Worm (Caenorhabditis elegans) whole organism, L3 larva: ENCODE results near the gene fic-1.

Experiments used
- R02D3.7 ChIP-seq: fragments of 150-350 bp; optimal IDR thresholded peaks from 2 replicates; lab custom pipeline; 2014; ENCODE audit warnings: missing biosample characterization, missing genetic modification characterization
- ZK546.5 ChIP-seq: sonication (generic microtip); optimal IDR thresholded peaks from 2 replicates; lab custom pipeline; 2017; ENCODE audit warnings: missing biosample characterization, missing genetic modification characterization
- aly-2 ChIP-seq: fragments of 150-350 bp; optimal IDR thresholded peaks from 2 replicates; lab custom pipeline; 2014; ENCODE audit warnings: missing biosample characterization, missing genetic modification characterization
- ama-1 ChIP-seq: fragments of 150-350 bp; optimal IDR thresholded peaks from 2 replicates; lab custom pipeline; 2018
- ceh-16 ChIP-seq: sonication (generic microtip); optimal IDR thresholded peaks from 2 replicates; lab custom pipeline; 2017; ENCODE audit warnings: missing biosample characterization, missing genetic modification characterization
- ceh-28 ChIP-seq: fragments of 150-350 bp; optimal IDR thresholded peaks from 2 replicates; lab custom pipeline; 2014; ENCODE audit warnings: missing biosample characterization, missing genetic modification reagents, missing genetic modification characterization
- ceh-82 ChIP-seq: fragments of 150-350 bp; optimal IDR thresholded peaks from 2 replicates; lab custom pipeline; 2014; ENCODE audit warnings: missing biosample characterization, missing genetic modification characterization
- ceh-9 ChIP-seq: sonication (generic microtip); optimal IDR thresholded peaks from 2 replicates; lab custom pipeline; 2018; ENCODE audit warnings: missing biosample characterization, missing genetic modification characterization
- daf-12 ChIP-seq: fragments of 150-350 bp; optimal IDR thresholded peaks from 2 replicates; lab custom pipeline; 2014; ENCODE audit warnings: missing biosample characterization, missing genetic modification reagents, missing genetic modification characterization
- egl-27 ChIP-seq: sonication (generic microtip); optimal IDR thresholded peaks from 4 replicates; lab custom pipeline; 2017; ENCODE audit warnings: missing biosample characterization, missing genetic modification reagents, missing genetic modification characterization
- egl-5 ChIP-seq: fragments of 150-350 bp; optimal IDR thresholded peaks from 2 replicates; lab custom pipeline; 2017; ENCODE audit warnings: missing biosample characterization, missing genetic modification reagents, missing genetic modification characterization, inconsistent platforms
- elt-1 ChIP-seq: fragments of 150-350 bp; optimal IDR thresholded peaks from 2 replicates; lab custom pipeline; 2014; ENCODE audit warnings: missing biosample characterization, missing genetic modification characterization
- elt-2 ChIP-seq: sonication (generic microtip); optimal IDR thresholded peaks from 2 replicates; lab custom pipeline; 2016; ENCODE audit warnings: missing genetic modification reagents, mild to moderate bottlenecking, missing genetic modification characterization, missing compliant biosample characterization
- elt-3 ChIP-seq, 3 experiments: fragments of 150-350 bp in 1 of 3; sonication (generic microtip) in 2 of 3; optimal IDR thresholded peaks; 2 replicates in 2 of 3; 4 replicates in 1 of 3; lab custom pipeline; 2014 to 2017; ENCODE audit warnings: missing biosample characterization in 3 of 3, missing genetic modification characterization in 3 of 3
- eor-1 ChIP-seq, 2 experiments: fragments of 150-350 bp; optimal IDR thresholded peaks; 2 replicates each; lab custom pipeline; 2014 to 2018; ENCODE audit warnings: missing biosample characterization in 2 of 2, missing genetic modification characterization in 2 of 2
- fkh-10 ChIP-seq: sonication (generic microtip); optimal IDR thresholded peaks from 2 replicates; lab custom pipeline; 2017; ENCODE audit warnings: missing biosample characterization, missing genetic modification reagents, missing genetic modification characterization
- fkh-2 ChIP-seq: fragments of 150-350 bp; optimal IDR thresholded peaks from 2 replicates; lab custom pipeline; 2014; ENCODE audit warnings: missing biosample characterization, missing genetic modification reagents, missing genetic modification characterization
- fos-1 ChIP-seq: fragments of 150-350 bp; optimal IDR thresholded peaks from 2 replicates; lab custom pipeline; 2014; ENCODE audit warnings: missing biosample characterization, missing genetic modification characterization
- hmg-11 ChIP-seq: sonication (generic microtip); optimal IDR thresholded peaks from 2 replicates; lab custom pipeline; 2016; ENCODE audit warnings: missing genetic modification characterization, missing compliant biosample characterization
- jun-1 ChIP-seq: fragments of 150-350 bp; optimal IDR thresholded peaks from 2 replicates; lab custom pipeline; 2014; ENCODE audit warnings: missing biosample characterization, missing genetic modification reagents, missing genetic modification characterization
- lin-15B ChIP-seq: fragments of 150-350 bp; optimal IDR thresholded peaks from 2 replicates; lab custom pipeline; 2014; ENCODE audit warnings: missing biosample characterization, missing genetic modification characterization
- lin-39 ChIP-seq: fragments of 150-350 bp; optimal IDR thresholded peaks from 2 replicates; lab custom pipeline; 2018; ENCODE audit warnings: missing biosample characterization, missing genetic modification reagents, missing genetic modification characterization
- lsy-12 ChIP-seq: sonication (generic microtip); optimal IDR thresholded peaks from 2 replicates; lab custom pipeline; 2016; ENCODE audit warnings: mild to moderate bottlenecking, missing genetic modification characterization, missing compliant biosample characterization
- mdl-1 ChIP-seq: fragments of 150-350 bp; optimal IDR thresholded peaks from 2 replicates; lab custom pipeline; 2014; ENCODE audit warnings: missing biosample characterization, missing genetic modification characterization
- mml-1 ChIP-seq: fragments of 150-350 bp; sonication (generic microtip); optimal IDR thresholded peaks from 3 replicates; lab custom pipeline; 2014; ENCODE audit warnings: missing biosample characterization, missing genetic modification characterization
- nfya-1 ChIP-seq: sonication (generic microtip); optimal IDR thresholded peaks from 2 replicates; lab custom pipeline; 2017; ENCODE audit warnings: missing genetic modification characterization, mild to moderate bottlenecking, missing compliant biosample characterization, antibody characterized with exemption, moderate library complexity; ENCODE audit not compliant: insufficient read depth
- nhr-11 ChIP-seq: fragments of 150-350 bp; optimal IDR thresholded peaks from 2 replicates; lab custom pipeline; 2014; ENCODE audit warnings: missing biosample characterization, missing genetic modification characterization
- nhr-12 ChIP-seq: fragments of 150-350 bp; optimal IDR thresholded peaks from 2 replicates; lab custom pipeline; 2014; ENCODE audit warnings: missing biosample characterization, missing genetic modification characterization
- nhr-23 ChIP-seq: fragments of 150-350 bp; optimal IDR thresholded peaks from 2 replicates; lab custom pipeline; 2014; ENCODE audit warnings: missing biosample characterization, missing genetic modification reagents, missing genetic modification characterization
- nhr-237 ChIP-seq: fragments of 150-350 bp; optimal IDR thresholded peaks from 2 replicates; lab custom pipeline; 2014; ENCODE audit warnings: missing biosample characterization, missing genetic modification characterization
- nhr-25 ChIP-seq: sonication (generic microtip); optimal IDR thresholded peaks from 2 replicates; lab custom pipeline; 2017; ENCODE audit warnings: missing biosample characterization, missing genetic modification characterization
- nhr-28 ChIP-seq: fragments of 150-350 bp; optimal IDR thresholded peaks from 2 replicates; lab custom pipeline; 2014; ENCODE audit warnings: missing biosample characterization, missing genetic modification characterization
- nhr-43 ChIP-seq: sonication (generic microtip); optimal IDR thresholded peaks from 2 replicates; lab custom pipeline; 2016; ENCODE audit warnings: mild to moderate bottlenecking, missing genetic modification characterization, missing compliant biosample characterization; ENCODE audit not compliant: poor library complexity, severe bottlenecking
- nhr-67 ChIP-seq: fragments of 150-350 bp; optimal IDR thresholded peaks from 2 replicates; lab custom pipeline; 2014; ENCODE audit warnings: missing biosample characterization, missing genetic modification characterization
- nhr-76 ChIP-seq: fragments of 150-350 bp; sonication (generic microtip); optimal IDR thresholded peaks from 5 replicates; lab custom pipeline; 2014; ENCODE audit warnings: missing biosample characterization, missing genetic modification characterization
- nhr-77 ChIP-seq: fragments of 150-350 bp; optimal IDR thresholded peaks from 2 replicates; lab custom pipeline; 2014; ENCODE audit warnings: missing biosample characterization, missing genetic modification characterization
- pha-4 ChIP-seq: fragments of 150-350 bp; optimal IDR thresholded peaks from 2 replicates; lab custom pipeline; 2014; ENCODE audit warnings: missing biosample characterization, missing genetic modification reagents, missing genetic modification characterization
- pqm-1 ChIP-seq: fragments of 150-350 bp; optimal IDR thresholded peaks from 2 replicates; lab custom pipeline; 2017; ENCODE audit warnings: missing biosample characterization, missing genetic modification characterization, inconsistent platforms
- sea-2 ChIP-seq: fragments of 150-350 bp; sonication (generic microtip); optimal IDR thresholded peaks from 4 replicates; lab custom pipeline; 2014; ENCODE audit warnings: missing biosample characterization, missing genetic modification reagents, missing genetic modification characterization
- skn-1 ChIP-seq: fragments of 150-350 bp; optimal IDR thresholded peaks from 2 replicates; lab custom pipeline; 2014; ENCODE audit warnings: missing biosample characterization, missing genetic modification characterization
- snpc-4 ChIP-seq: fragments of 150-350 bp; optimal IDR thresholded peaks from 2 replicates; lab custom pipeline; 2014; ENCODE audit warnings: missing biosample characterization, missing genetic modification characterization
- tbx-2 ChIP-seq: sonication (generic microtip); optimal IDR thresholded peaks from 2 replicates; lab custom pipeline; 2016; ENCODE audit warnings: mild to moderate bottlenecking, missing genetic modification characterization, missing compliant biosample characterization
- unc-39 ChIP-seq: sonication (generic microtip); optimal IDR thresholded peaks from 4 replicates; lab custom pipeline; 2017; ENCODE audit warnings: missing biosample characterization, missing genetic modification characterization
- unc-62 ChIP-seq: fragments of 150-350 bp; sonication (generic microtip); optimal IDR thresholded peaks from 4 replicates; lab custom pipeline; 2014; ENCODE audit warnings: missing biosample characterization, missing genetic modification reagents, missing genetic modification characterization
- zag-1 ChIP-seq: fragments of 150-350 bp; optimal IDR thresholded peaks from 2 replicates; lab custom pipeline; 2014; ENCODE audit warnings: missing biosample characterization, missing genetic modification characterization
- ztf-11 ChIP-seq: fragments of 150-350 bp; optimal IDR thresholded peaks from 2 replicates; lab custom pipeline; 2014; ENCODE audit warnings: missing biosample characterization, missing genetic modification characterization
- ztf-4 ChIP-seq: fragments of 150-350 bp; optimal IDR thresholded peaks from 2 replicates; lab custom pipeline; 2014; ENCODE audit warnings: missing biosample characterization, missing genetic modification characterization

fic-1 gene

DNA sequence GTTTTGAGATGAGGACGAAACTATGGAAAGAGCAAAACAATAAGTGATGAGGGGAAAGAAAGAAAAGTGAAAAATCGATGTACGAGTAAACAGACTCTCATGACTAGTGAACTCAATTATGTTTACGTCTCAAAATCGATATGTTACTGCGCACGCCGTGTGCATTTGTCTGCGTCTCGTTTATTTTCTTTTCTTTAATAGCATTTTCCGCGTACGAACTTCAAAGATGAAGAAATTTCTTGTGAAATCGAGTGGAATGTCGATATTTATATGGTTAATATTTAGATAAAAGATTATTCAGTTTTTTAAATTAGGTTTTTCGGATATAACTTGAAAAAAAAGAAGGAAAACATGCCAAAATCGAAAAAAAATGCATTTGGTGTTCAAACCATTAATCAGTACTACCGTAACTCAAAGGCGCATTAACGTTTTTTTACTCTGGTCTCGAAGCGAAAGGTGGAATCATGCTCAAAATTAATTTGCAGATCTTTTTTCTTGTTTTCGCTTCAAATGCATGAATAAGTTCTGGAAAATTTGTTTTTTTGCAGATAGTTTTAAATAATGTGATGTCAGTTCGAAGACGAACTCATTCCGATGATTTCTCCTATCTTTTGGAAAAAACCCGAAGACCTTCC, at the start of gene fic-1:
Gene fic-1 (plus strand): TSS at position 549 of the 635 bp plus-strand sequence.
- TF ChIP-seq nhr-12 (tag; lab: Kevin White, UChicago) (no peak), ztf-4 (tag; lab: Kevin White, UChicago) (no peak), unc-62 (GFP tag; lab: Kevin White, UChicago) (no peak), nhr-67 (tag; lab: Kevin White, UChicago) (no peak), ZK546.5 (tag; lab: Kevin White, UChicago) (no peak), lsy-12 (tag; lab: Kevin White, UChicago) (peak; percentile 4), nhr-25 (tag; lab: Kevin White, UChicago) (no peak), eor-1 (tag; optimal IDR thresholded peaks at IDR 0.05; lab: Kevin White, UChicago) (peak in 1 of 2 experiments; percentile 12), fkh-2 (tag; lab: Kevin White, UChicago) (peak; percentile 11), jun-1 (tag; lab: Kevin White, UChicago) (no peak), mdl-1 (tag; lab: Kevin White, UChicago) (no peak), ceh-82 (tag; lab: Kevin White, UChicago) (no peak), nhr-77 (no peak), mml-1 (tag; lab: Kevin White, UChicago) (no peak), fkh-10 (GFP tag; lab: Kevin White, UChicago) (peak; percentile 94), nhr-23 (tag; lab: Kevin White, UChicago) (no peak), elt-2 (tag; lab: Kevin White, UChicago) (peak; percentile 28), nhr-76 (tag; lab: Kevin White, UChicago) (no peak), nhr-237 (no peak), hmg-11 (tag; lab: Kevin White, UChicago) (no peak), ceh-28 (tag; lab: Kevin White, UChicago) (peak; percentile 91), nfya-1 (peak; percentile 82), elt-3 (tag; optimal IDR thresholded peaks at IDR 0.05; lab: Kevin White, UChicago) (no peak), nhr-11 (tag; lab: Kevin White, UChicago) (no peak), ceh-9 (tag; lab: Kevin White, UChicago) (no peak), lin-15B (tag; lab: Kevin White, UChicago) (peak; percentile 51), ztf-11 (tag; lab: Kevin White, UChicago) (no peak), skn-1 (tag; lab: Kevin White, UChicago) (peak; percentile 16), ceh-16 (no peak), egl-5 (tag; lab: Kevin White, UChicago) (peak; percentile 60), tbx-2 (tag; lab: Kevin White, UChicago) (no peak), nhr-43 (tag; lab: Kevin White, UChicago) (no peak), sea-2 (peak; percentile 78), daf-12 (tag; lab: Kevin White, UChicago) (no peak), unc-39 (tag; lab: Kevin White, UChicago) (no peak), lin-39 (tag; lab: Kevin White, UChicago) (no peak), aly-2 (no peak), pha-4 (tag; lab: Kevin White, UChicago) (peak; percentile 92), elt-1 (no peak), fos-1 (tag; lab: Kevin White, UChicago) (no peak), pqm-1 (peak; percentile 34), zag-1 (tag; lab: Kevin White, UChicago) (no peak), snpc-4 (tag; lab: Kevin White, UChicago) (peak; percentile 73), R02D3.7 (tag; lab: Kevin White, UChicago) (peak; percentile 15), egl-27 (tag; lab: Kevin White, UChicago) (no peak), ama-1 (lab: Kevin White, UChicago) (no peak), nhr-28 (tag; lab: Kevin White, UChicago) (no peak)
